Worm (Caenorhabditis elegans) whole organism, L2 larva: Measurements from ENCODE around the gene lin-31.
A peak's percentile ranks its signal among the peaks of the same experiment; 100 is the strongest.

Experiments
- C34F6.9 ChIP-seq: fragments of 150-350 bp; optimal IDR thresholded peaks from 2 replicates; lab custom pipeline; 2014; ENCODE audit warnings: missing biosample characterization, missing genetic modification characterization
- F13H6.1 ChIP-seq: sonication (generic microtip); optimal IDR thresholded peaks from 2 replicates; lab custom pipeline; 2016; ENCODE audit warnings: missing genetic modification characterization, missing compliant biosample characterization
- R02D3.7 ChIP-seq: fragments of 150-350 bp; optimal IDR thresholded peaks from 2 replicates; lab custom pipeline; 2014; ENCODE audit warnings: missing biosample characterization, missing genetic modification characterization
- Y55F3AM.14 ChIP-seq: fragments of 200-800 bp; sonication (Bioruptor generic); optimal IDR thresholded peaks from 2 replicates; lab custom pipeline; 2018; ENCODE audit warnings: mild to moderate bottlenecking, missing genetic modification characterization, missing compliant biosample characterization
- ZK546.5 ChIP-seq: sonication (generic microtip); optimal IDR thresholded peaks from 2 replicates; lab custom pipeline; 2017; ENCODE audit warnings: missing biosample characterization, missing genetic modification characterization
- ama-1 ChIP-seq: fragments of 150-350 bp; optimal IDR thresholded peaks from 2 replicates; lab custom pipeline; 2018; ENCODE audit warnings: inconsistent platforms
- crh-2 ChIP-seq: sonication (generic microtip); optimal IDR thresholded peaks from 2 replicates; lab custom pipeline; 2017; ENCODE audit warnings: missing biosample characterization, missing genetic modification characterization
- dmd-4 ChIP-seq: sonication (generic microtip); optimal IDR thresholded peaks from 2 replicates; lab custom pipeline; 2017; ENCODE audit warnings: missing biosample characterization, missing genetic modification characterization
- egl-27 ChIP-seq: sonication (generic microtip); optimal IDR thresholded peaks from 3 replicates; lab custom pipeline; 2017; ENCODE audit warnings: missing biosample characterization, missing genetic modification reagents, missing genetic modification characterization
- elt-3 ChIP-seq: sonication (generic microtip); optimal IDR thresholded peaks from 2 replicates; lab custom pipeline; 2017; ENCODE audit warnings: missing biosample characterization, missing genetic modification characterization
- fos-1 ChIP-seq: fragments of 150-350 bp; optimal IDR thresholded peaks from 2 replicates; lab custom pipeline; 2014; ENCODE audit warnings: missing biosample characterization, missing genetic modification characterization
- gmeb-1 ChIP-seq: fragments of 150-350 bp; optimal IDR thresholded peaks from 2 replicates; lab custom pipeline; 2014; ENCODE audit warnings: missing biosample characterization, missing genetic modification characterization
- lin-13 ChIP-seq: fragments of 150-350 bp; optimal IDR thresholded peaks from 2 replicates; lab custom pipeline; 2014; ENCODE audit warnings: missing biosample characterization, missing genetic modification reagents, missing genetic modification characterization
- lin-39 ChIP-seq: fragments of 150-350 bp; optimal IDR thresholded peaks from 2 replicates; lab custom pipeline; 2014; ENCODE audit warnings: missing biosample characterization, missing genetic modification reagents, missing genetic modification characterization
- lsy-2 ChIP-seq, 2 experiments: fragments of 150-350 bp in 1 of 2; sonication (generic microtip) in 1 of 2; optimal IDR thresholded peaks; 2 replicates each; lab custom pipeline; 2014 to 2017; ENCODE audit warnings: missing biosample characterization in 2 of 2, missing genetic modification characterization in 2 of 2
- mab-5 ChIP-seq: fragments of 150-350 bp; optimal IDR thresholded peaks from 2 replicates; lab custom pipeline; 2014; ENCODE audit warnings: missing biosample characterization, missing genetic modification characterization
- mdl-1 ChIP-seq, 2 experiments: fragments of 150-350 bp in 1 of 2; sonication (generic microtip) in 1 of 2; optimal IDR thresholded peaks; 2 replicates each; lab custom pipeline; 2017; ENCODE audit warnings: missing biosample characterization in 2 of 2, missing genetic modification characterization in 2 of 2
- nhr-10 ChIP-seq: sonication (generic microtip); optimal IDR thresholded peaks from 2 replicates; lab custom pipeline; 2017; ENCODE audit warnings: missing biosample characterization, missing genetic modification characterization
- nhr-11 ChIP-seq: fragments of 150-350 bp; optimal IDR thresholded peaks from 2 replicates; lab custom pipeline; 2014; ENCODE audit warnings: missing biosample characterization, missing genetic modification characterization
- nhr-129 ChIP-seq: fragments of 150-350 bp; optimal IDR thresholded peaks from 2 replicates; lab custom pipeline; 2014; ENCODE audit warnings: missing biosample characterization, missing genetic modification characterization
- nhr-21 ChIP-seq: fragments of 150-350 bp; optimal IDR thresholded peaks from 2 replicates; lab custom pipeline; 2014; ENCODE audit warnings: missing biosample characterization, missing genetic modification characterization
- nhr-237 ChIP-seq: fragments of 150-350 bp; optimal IDR thresholded peaks from 2 replicates; lab custom pipeline; 2014; ENCODE audit warnings: missing biosample characterization, missing genetic modification characterization
- nhr-25 ChIP-seq: fragments of 150-350 bp; sonication (generic microtip); optimal IDR thresholded peaks from 3 replicates; lab custom pipeline; 2014; ENCODE audit warnings: missing biosample characterization, missing genetic modification characterization
- nhr-6 ChIP-seq: fragments of 150-350 bp; optimal IDR thresholded peaks from 2 replicates; lab custom pipeline; 2014; ENCODE audit warnings: missing biosample characterization, missing genetic modification characterization
- nhr-77 ChIP-seq: fragments of 150-350 bp; optimal IDR thresholded peaks from 2 replicates; lab custom pipeline; 2014; ENCODE audit warnings: missing biosample characterization, missing genetic modification characterization
- peb-1 ChIP-seq: fragments of 150-350 bp; optimal IDR thresholded peaks from 2 replicates; lab custom pipeline; 2014; ENCODE audit warnings: missing biosample characterization, missing genetic modification characterization
- skn-1 ChIP-seq: sonication (generic microtip); optimal IDR thresholded peaks from 2 replicates; lab custom pipeline; 2017; ENCODE audit warnings: missing biosample characterization, missing genetic modification characterization
- sma-3 ChIP-seq: sonication (generic microtip); optimal IDR thresholded peaks from 2 replicates; lab custom pipeline; 2016; ENCODE audit warnings: missing genetic modification reagents, missing genetic modification characterization, missing compliant biosample characterization
- sma-9 ChIP-seq, 2 experiments: fragments of 150-350 bp in 1 of 2; sonication (generic microtip) in 1 of 2; optimal IDR thresholded peaks; 2 replicates each; lab custom pipeline; 2014 to 2016; ENCODE audit warnings: missing genetic modification characterization in 2 of 2, mild to moderate bottlenecking in 1 of 2, missing biosample characterization in 1 of 2, missing compliant biosample characterization in 1 of 2, missing genetic modification reagents in 1 of 2, moderate library complexity in 1 of 2
- snpc-4 ChIP-seq: fragments of 150-350 bp; optimal IDR thresholded peaks from 2 replicates; lab custom pipeline; 2014; ENCODE audit warnings: missing biosample characterization, missing genetic modification characterization
- unc-39 ChIP-seq: fragments of 150-350 bp; optimal IDR thresholded peaks from 2 replicates; lab custom pipeline; 2014; ENCODE audit warnings: missing biosample characterization, missing genetic modification characterization
- unc-55 ChIP-seq: fragments of 150-350 bp; sonication (generic microtip); optimal IDR thresholded peaks from 3 replicates; lab custom pipeline; 2014; ENCODE audit warnings: missing biosample characterization, missing genetic modification reagents, missing genetic modification characterization
- zag-1 ChIP-seq: fragments of 150-350 bp; optimal IDR thresholded peaks from 2 replicates; lab custom pipeline; 2014; ENCODE audit warnings: missing biosample characterization, missing genetic modification characterization
- ztf-1 ChIP-seq: fragments of 200-800 bp; sonication (Bioruptor generic); conservative IDR thresholded peaks from 2 replicates; pipeline ENCODE4 v1.3.6; 2022; ENCODE audit warnings: missing genetic modification characterization, missing compliant biosample characterization
- ztf-4 ChIP-seq: fragments of 150-350 bp; optimal IDR thresholded peaks from 2 replicates; lab custom pipeline; 2014; ENCODE audit warnings: missing biosample characterization, missing genetic modification characterization

Gene lin-31

ce11 chrII:3957455-3958212 is 24.7 kb upstream of the lin-31 start:
- TF ChIP-seq crh-2 (tag; lab: Kevin White, UChicago) (peak; percentile 61), mdl-1 (tag; optimal IDR thresholded peaks at IDR 0.05; lab: Kevin White, UChicago) (no peak), gmeb-1 (peak; percentile 5)

ce11 chrII:3958673-3959299 is 23.6 kb upstream of the lin-31 start:
- peak; percentile 71 for TF ChIP-seq nhr-129 (tag; lab: Kevin White, UChicago)
- TF ChIP-seq sma-3 (GFP tag; lab: Kevin White, UChicago) = peak; percentile 51
- no peak for TF ChIP-seq lin-39 (tag; lab: Kevin White, UChicago)
- TF ChIP-seq egl-27 (tag; lab: Kevin White, UChicago) = peak; percentile 69
- no peak for TF ChIP-seq elt-3
- TF ChIP-seq lsy-2 (tag; optimal IDR thresholded peaks at IDR 0.05; lab: Kevin White, UChicago) = peak; percentile 33 to 81
- peak; percentile 96 for TF ChIP-seq F13H6.1 (tag; lab: Kevin White, UChicago)
- TF ChIP-seq lin-13 (GFP tag; lab: Kevin White, UChicago) = no peak
- peak; percentile 80 to 94 for TF ChIP-seq mdl-1 (tag; optimal IDR thresholded peaks at IDR 0.05; lab: Kevin White, UChicago)
- peak; percentile 95 for TF ChIP-seq sma-9 (GFP tag; optimal IDR thresholded peaks at IDR 0.05; lab: Kevin White, UChicago)
- no peak for TF ChIP-seq sma-9 (tag; optimal IDR thresholded peaks at IDR 0.05; lab: Kevin White, UChicago)
- no peak for TF ChIP-seq nhr-11
- TF ChIP-seq crh-2 (tag; lab: Kevin White, UChicago) = peak; percentile 77
- TF ChIP-seq ama-1 (lab: Kevin White, UChicago) = peak; percentile 18
- TF ChIP-seq nhr-21 (tag; lab: Kevin White, UChicago) = peak; percentile 42
- TF ChIP-seq Y55F3AM.14 (GFP tag; lab: Kevin White, UChicago) = peak; percentile 89
- TF ChIP-seq ztf-4 (tag; lab: Kevin White, UChicago) = peak; percentile 67
- TF ChIP-seq C34F6.9 (tag; lab: Kevin White, UChicago) = peak; percentile 76
- TF ChIP-seq nhr-6 (tag; lab: Kevin White, UChicago) = peak; percentile 55
- no peak for TF ChIP-seq ztf-1
- peak; percentile 27 for TF ChIP-seq skn-1 (tag; lab: Kevin White, UChicago)
- peak; percentile 70 for TF ChIP-seq unc-55 (GFP tag; lab: Kevin White, UChicago)
- TF ChIP-seq fos-1 = peak; percentile 55
- peak; percentile 29 for TF ChIP-seq nhr-25 (tag; lab: Kevin White, UChicago)
- TF ChIP-seq nhr-237 (tag; lab: Kevin White, UChicago) = no peak
- TF ChIP-seq snpc-4 (tag; lab: Kevin White, UChicago) = peak; percentile 11
- peak; percentile 39 for TF ChIP-seq gmeb-1
- TF ChIP-seq mab-5 = peak; percentile 56
- peak; percentile 69 for TF ChIP-seq zag-1 (tag; lab: Kevin White, UChicago)
- TF ChIP-seq ZK546.5 (tag; lab: Kevin White, UChicago) = no peak

ce11 chrII:3959432-3960102 is 22.8 kb upstream of the lin-31 start:
- TF ChIP-seq nhr-77 (tag; lab: Kevin White, UChicago) (no peak), snpc-4 (tag; lab: Kevin White, UChicago) (no peak), lsy-2 (tag; optimal IDR thresholded peaks at IDR 0.05; lab: Kevin White, UChicago) (peak in 1 of 2 experiments; percentile 14), sma-9 (GFP tag; optimal IDR thresholded peaks at IDR 0.05; lab: Kevin White, UChicago) (peak; percentile 24), sma-9 (tag; optimal IDR thresholded peaks at IDR 0.05; lab: Kevin White, UChicago) (no peak), peb-1 (tag; lab: Kevin White, UChicago) (no peak), unc-39 (tag; lab: Kevin White, UChicago) (no peak), mab-5 (no peak)

ce11 chrII:3960276-3960675 is 22.1 kb upstream of the lin-31 start:
- TF ChIP-seq C34F6.9 (tag; lab: Kevin White, UChicago) = peak; percentile 72
- TF ChIP-seq egl-27 (tag; lab: Kevin White, UChicago) = no peak
- TF ChIP-seq R02D3.7 (tag; lab: Kevin White, UChicago) = no peak
- peak; percentile 2 for TF ChIP-seq crh-2 (tag; lab: Kevin White, UChicago)
- TF ChIP-seq lin-13 (GFP tag; lab: Kevin White, UChicago) = peak; percentile 50
- TF ChIP-seq unc-55 (GFP tag; lab: Kevin White, UChicago) = peak; percentile 93
- TF ChIP-seq nhr-6 (tag; lab: Kevin White, UChicago) = peak; percentile 45
- peak; percentile 42 for TF ChIP-seq nhr-129 (tag; lab: Kevin White, UChicago)
- no peak for TF ChIP-seq dmd-4 (tag; lab: Kevin White, UChicago)
- TF ChIP-seq lsy-2 (tag; optimal IDR thresholded peaks at IDR 0.05; lab: Kevin White, UChicago) = peak in 1 of 2 experiments; percentile 63
- TF ChIP-seq mab-5 = peak; percentile 57
- TF ChIP-seq skn-1 (tag; lab: Kevin White, UChicago) = no peak
- peak; percentile 19 for TF ChIP-seq sma-9 (GFP tag; optimal IDR thresholded peaks at IDR 0.05; lab: Kevin White, UChicago)
- TF ChIP-seq sma-9 (tag; optimal IDR thresholded peaks at IDR 0.05; lab: Kevin White, UChicago) = no peak
- peak; percentile 1 for TF ChIP-seq fos-1
- TF ChIP-seq gmeb-1 = no peak
- no peak for TF ChIP-seq nhr-10 (tag; lab: Kevin White, UChicago)
- TF ChIP-seq sma-3 (GFP tag; lab: Kevin White, UChicago) = no peak
